Worm (Caenorhabditis elegans) whole organism, L3 larva: Measurements from ENCODE around the gene D2085.7.
A peak's percentile ranks its signal among the peaks of the same experiment; 100 is the strongest.

Experiments
- R02D3.7 ChIP-seq: fragments of 150-350 bp; optimal IDR thresholded peaks from 2 replicates; lab custom pipeline; 2014; ENCODE audit warnings: missing biosample characterization, missing genetic modification characterization
- aly-2 ChIP-seq: fragments of 150-350 bp; optimal IDR thresholded peaks from 2 replicates; lab custom pipeline; 2014; ENCODE audit warnings: missing biosample characterization, missing genetic modification characterization
- ama-1 ChIP-seq: fragments of 150-350 bp; optimal IDR thresholded peaks from 2 replicates; lab custom pipeline; 2018
- ceh-16 ChIP-seq: sonication (generic microtip); optimal IDR thresholded peaks from 2 replicates; lab custom pipeline; 2017; ENCODE audit warnings: missing biosample characterization, missing genetic modification characterization
- ceh-28 ChIP-seq: fragments of 150-350 bp; optimal IDR thresholded peaks from 2 replicates; lab custom pipeline; 2014; ENCODE audit warnings: missing biosample characterization, missing genetic modification reagents, missing genetic modification characterization
- ceh-82 ChIP-seq: fragments of 150-350 bp; optimal IDR thresholded peaks from 2 replicates; lab custom pipeline; 2014; ENCODE audit warnings: missing biosample characterization, missing genetic modification characterization
- ceh-9 ChIP-seq: sonication (generic microtip); optimal IDR thresholded peaks from 2 replicates; lab custom pipeline; 2018; ENCODE audit warnings: missing biosample characterization, missing genetic modification characterization
- egl-27 ChIP-seq: sonication (generic microtip); optimal IDR thresholded peaks from 4 replicates; lab custom pipeline; 2017; ENCODE audit warnings: missing biosample characterization, missing genetic modification reagents, missing genetic modification characterization
- elt-1 ChIP-seq: fragments of 150-350 bp; optimal IDR thresholded peaks from 2 replicates; lab custom pipeline; 2014; ENCODE audit warnings: missing biosample characterization, missing genetic modification characterization
- elt-2 ChIP-seq: sonication (generic microtip); optimal IDR thresholded peaks from 2 replicates; lab custom pipeline; 2016; ENCODE audit warnings: missing genetic modification reagents, mild to moderate bottlenecking, missing genetic modification characterization, missing compliant biosample characterization
- elt-3 ChIP-seq, 3 experiments: fragments of 150-350 bp in 1 of 3; sonication (generic microtip) in 2 of 3; optimal IDR thresholded peaks; 2 replicates in 2 of 3; 4 replicates in 1 of 3; lab custom pipeline; 2014 to 2017; ENCODE audit warnings: missing biosample characterization in 3 of 3, missing genetic modification characterization in 3 of 3
- eor-1 ChIP-seq, 2 experiments: fragments of 150-350 bp; optimal IDR thresholded peaks; 2 replicates each; lab custom pipeline; 2014 to 2018; ENCODE audit warnings: missing biosample characterization in 2 of 2, missing genetic modification characterization in 2 of 2
- hmg-11 ChIP-seq: sonication (generic microtip); optimal IDR thresholded peaks from 2 replicates; lab custom pipeline; 2016; ENCODE audit warnings: missing genetic modification characterization, missing compliant biosample characterization
- jun-1 ChIP-seq: fragments of 150-350 bp; optimal IDR thresholded peaks from 2 replicates; lab custom pipeline; 2014; ENCODE audit warnings: missing biosample characterization, missing genetic modification reagents, missing genetic modification characterization
- lin-15B ChIP-seq: fragments of 150-350 bp; optimal IDR thresholded peaks from 2 replicates; lab custom pipeline; 2014; ENCODE audit warnings: missing biosample characterization, missing genetic modification characterization
- lin-39 ChIP-seq: fragments of 150-350 bp; optimal IDR thresholded peaks from 2 replicates; lab custom pipeline; 2018; ENCODE audit warnings: missing biosample characterization, missing genetic modification reagents, missing genetic modification characterization
- lsy-12 ChIP-seq: sonication (generic microtip); optimal IDR thresholded peaks from 2 replicates; lab custom pipeline; 2016; ENCODE audit warnings: mild to moderate bottlenecking, missing genetic modification characterization, missing compliant biosample characterization
- nfya-1 ChIP-seq: sonication (generic microtip); optimal IDR thresholded peaks from 2 replicates; lab custom pipeline; 2017; ENCODE audit warnings: missing genetic modification characterization, mild to moderate bottlenecking, missing compliant biosample characterization, antibody characterized with exemption, moderate library complexity; ENCODE audit not compliant: insufficient read depth
- nhr-11 ChIP-seq: fragments of 150-350 bp; optimal IDR thresholded peaks from 2 replicates; lab custom pipeline; 2014; ENCODE audit warnings: missing biosample characterization, missing genetic modification characterization
- nhr-23 ChIP-seq: fragments of 150-350 bp; optimal IDR thresholded peaks from 2 replicates; lab custom pipeline; 2014; ENCODE audit warnings: missing biosample characterization, missing genetic modification reagents, missing genetic modification characterization
- nhr-237 ChIP-seq: fragments of 150-350 bp; optimal IDR thresholded peaks from 2 replicates; lab custom pipeline; 2014; ENCODE audit warnings: missing biosample characterization, missing genetic modification characterization
- nhr-25 ChIP-seq: sonication (generic microtip); optimal IDR thresholded peaks from 2 replicates; lab custom pipeline; 2017; ENCODE audit warnings: missing biosample characterization, missing genetic modification characterization
- nhr-67 ChIP-seq: fragments of 150-350 bp; optimal IDR thresholded peaks from 2 replicates; lab custom pipeline; 2014; ENCODE audit warnings: missing biosample characterization, missing genetic modification characterization
- nhr-77 ChIP-seq: fragments of 150-350 bp; optimal IDR thresholded peaks from 2 replicates; lab custom pipeline; 2014; ENCODE audit warnings: missing biosample characterization, missing genetic modification characterization
- pha-4 ChIP-seq: fragments of 150-350 bp; optimal IDR thresholded peaks from 2 replicates; lab custom pipeline; 2014; ENCODE audit warnings: missing biosample characterization, missing genetic modification reagents, missing genetic modification characterization
- pqm-1 ChIP-seq: fragments of 150-350 bp; optimal IDR thresholded peaks from 2 replicates; lab custom pipeline; 2017; ENCODE audit warnings: missing biosample characterization, missing genetic modification characterization, inconsistent platforms
- skn-1 ChIP-seq: fragments of 150-350 bp; optimal IDR thresholded peaks from 2 replicates; lab custom pipeline; 2014; ENCODE audit warnings: missing biosample characterization, missing genetic modification characterization
- tbx-2 ChIP-seq: sonication (generic microtip); optimal IDR thresholded peaks from 2 replicates; lab custom pipeline; 2016; ENCODE audit warnings: mild to moderate bottlenecking, missing genetic modification characterization, missing compliant biosample characterization
- ztf-11 ChIP-seq: fragments of 150-350 bp; optimal IDR thresholded peaks from 2 replicates; lab custom pipeline; 2014; ENCODE audit warnings: missing biosample characterization, missing genetic modification characterization
- ztf-4 ChIP-seq: fragments of 150-350 bp; optimal IDR thresholded peaks from 2 replicates; lab custom pipeline; 2014; ENCODE audit warnings: missing biosample characterization, missing genetic modification characterization

The D2085.7 gene

ce11 chrII:8627907-8628306 is 13.3 kb upstream of the D2085.7 start:
- TF ChIP-seq R02D3.7, result no peak
- no peak for TF ChIP-seq nhr-23 (tag; lab: Kevin White, UChicago)
- TF ChIP-seq ceh-16, result no peak
- no peak for TF ChIP-seq eor-1 (tag; optimal IDR thresholded peaks at IDR 0.05; lab: Kevin White, UChicago)
- no peak for TF ChIP-seq lin-39 (tag; lab: Kevin White, UChicago)
- no peak for TF ChIP-seq lsy-12 (tag; lab: Kevin White, UChicago)
- no peak for TF ChIP-seq nhr-237 (tag; lab: Kevin White, UChicago)
- no peak for TF ChIP-seq ztf-4 (tag; lab: Kevin White, UChicago)
- no peak for TF ChIP-seq nfya-1
- TF ChIP-seq aly-2 (tag; lab: Kevin White, UChicago), result no peak
- TF ChIP-seq nhr-11 (tag; lab: Kevin White, UChicago), result no peak
- TF ChIP-seq ceh-82 (tag; lab: Kevin White, UChicago), result no peak
- TF ChIP-seq nhr-67 (tag; lab: Kevin White, UChicago), result no peak
- no peak for TF ChIP-seq nhr-77 (tag; lab: Kevin White, UChicago)

- TF ChIP-seq nhr-25 (tag; lab: Kevin White, UChicago) (peak; percentile 33), pha-4 (no peak), nhr-23 (tag; lab: Kevin White, UChicago) (peak; percentile 19), R02D3.7 (no peak), lin-39 (tag; lab: Kevin White, UChicago) (no peak)
Observed at ce11 chrII:8630088-8630487, 11.1 kb upstream of the D2085.7 start, which contains the start of gene T22C8.6. TSS of gene T22C8.6 (minus strand) at chrII:8630281.

- TF ChIP-seq eor-1 (tag; optimal IDR thresholded peaks at IDR 0.05; lab: Kevin White, UChicago), result no peak
- no peak for TF ChIP-seq skn-1 (tag; lab: Kevin White, UChicago)
- TF ChIP-seq tbx-2, result no peak
- TF ChIP-seq lin-15B (tag; lab: Kevin White, UChicago), result no peak
- TF ChIP-seq pha-4, result no peak
- no peak for TF ChIP-seq elt-1 (tag; lab: Kevin White, UChicago)
- no peak for TF ChIP-seq nhr-23 (tag; lab: Kevin White, UChicago)
- no peak for TF ChIP-seq lin-39 (tag; lab: Kevin White, UChicago)
- TF ChIP-seq ceh-9 (tag; lab: Kevin White, UChicago), result no peak
- no peak for TF ChIP-seq elt-2
- TF ChIP-seq ama-1 (lab: Kevin White, UChicago), result no peak
- no peak for TF ChIP-seq ceh-16
- no peak for TF ChIP-seq nhr-77 (tag; lab: Kevin White, UChicago)
Observed at ce11 chrII:8631766-8632165, 9.4 kb upstream of the D2085.7 start.

- TF ChIP-seq ama-1 (lab: Kevin White, UChicago), result no peak
- TF ChIP-seq hmg-11 (tag; lab: Kevin White, UChicago), result no peak
- TF ChIP-seq nhr-67 (tag; lab: Kevin White, UChicago), result no peak
- TF ChIP-seq, all 47 proteins: peak for 0
Observed at ce11 chrII:8634386-8634785, 6.8 kb upstream of the D2085.7 start, which contains the start of gene cutl-12. TSS of gene cutl-12 (minus strand) at chrII:8634486.

- TF ChIP-seq nhr-25 (tag; lab: Kevin White, UChicago) (no peak), jun-1 (no peak), ceh-82 (tag; lab: Kevin White, UChicago) (no peak), pqm-1 (tag; lab: Kevin White, UChicago) (no peak), pha-4 (peak; percentile 46), egl-27 (no peak), nhr-11 (tag; lab: Kevin White, UChicago) (no peak), ceh-16 (no peak)
Observed at ce11 chrII:8637615-8638014, 3.6 kb upstream of the D2085.7 start, which contains the start of gene vab-9. TSS of gene vab-9 (minus strand) at chrII:8637715.

ce11 chrII:8639553-8639952 is 1.6 kb upstream of the D2085.7 start:
- TF ChIP-seq ztf-11 (tag; lab: Kevin White, UChicago) (no peak), ceh-9 (tag; lab: Kevin White, UChicago) (no peak), lin-39 (tag; lab: Kevin White, UChicago) (no peak), elt-3 (tag; optimal IDR thresholded peaks at IDR 0.05; lab: Kevin White, UChicago) (no peak), nhr-25 (tag; lab: Kevin White, UChicago) (no peak)
- TF ChIP-seq, all 47 proteins: peak for 0

- TF ChIP-seq pha-4 (peak; percentile 45), ceh-28 (tag; lab: Kevin White, UChicago) (no peak), nfya-1 (peak; percentile 18), pqm-1 (tag; lab: Kevin White, UChicago) (peak; percentile 22), elt-2 (peak; percentile 29), ceh-9 (tag; lab: Kevin White, UChicago) (no peak)
Observed at ce11 chrII:8640503-8640902, 678 bp upstream of the D2085.7 start.
